Worm (Caenorhabditis elegans) whole organism, L4 larva: ENCODE measurements around the gene C14C6.2.

Source experiments
- F37D6.2 ChIP-seq: sonication (generic microtip); optimal IDR thresholded peaks from 2 replicates; lab custom pipeline; 2016; ENCODE audit warnings: mild to moderate bottlenecking, missing genetic modification characterization, missing compliant biosample characterization
- F44E2.7 ChIP-seq: fragments of 200-800 bp; sonication (Bioruptor generic); IDR thresholded peaks from 2 replicates; pipeline ENCODE4 v2.1.2; 2022; ENCODE audit warnings: missing genetic modification characterization, missing compliant biosample characterization
- Y48G9A.11 ChIP-seq: fragments of 200-800 bp; sonication (Bioruptor generic); IDR thresholded peaks from 2 replicates; pipeline ENCODE4 v1.3.6; 2022; ENCODE audit warnings: missing genetic modification reagents, missing genetic modification characterization, missing compliant biosample characterization
- Y5F2A.4 ChIP-seq: fragments of 200-800 bp; sonication (Bioruptor generic); optimal IDR thresholded peaks from 2 replicates; lab custom pipeline; 2018; ENCODE audit warnings: mild to moderate bottlenecking, missing genetic modification characterization, missing compliant biosample characterization
- ZK337.2 ChIP-seq: fragments of 200-800 bp; sonication (Bioruptor generic); IDR thresholded peaks from 2 replicates; pipeline ENCODE4 v1.3.6; 2022; ENCODE audit warnings: missing genetic modification reagents, missing genetic modification characterization, missing compliant biosample characterization
- ZK546.5 ChIP-seq, 2 experiments: sonication (generic microtip); optimal IDR thresholded peaks; 2 replicates each; lab custom pipeline; 2017; ENCODE audit warnings: missing biosample characterization in 2 of 2, missing genetic modification characterization in 2 of 2
- aha-1 ChIP-seq: fragments of 150-350 bp; peaks from one replicate; lab custom pipeline; 2014; ENCODE audit warnings: missing biosample characterization, missing genetic modification characterization
- arid-1 ChIP-seq: fragments of 200-800 bp; sonication (Bioruptor generic); conservative IDR thresholded peaks from 2 replicates; pipeline ENCODE4 v1.3.6; 2022; ENCODE audit warnings: missing genetic modification reagents, missing genetic modification characterization, missing compliant biosample characterization
- ceh-20 ChIP-seq: fragments of 200-800 bp; sonication (Bioruptor generic); IDR thresholded peaks from 2 replicates; pipeline ENCODE4 v1.3.6; 2022; ENCODE audit warnings: missing genetic modification reagents, missing genetic modification characterization, missing compliant biosample characterization
- ces-1 ChIP-seq: fragments of 150-350 bp; sonication (generic microtip); optimal IDR thresholded peaks from 4 replicates; lab custom pipeline; 2014; ENCODE audit warnings: missing biosample characterization, missing genetic modification reagents, missing genetic modification characterization
- cey-2 ChIP-seq: sonication (generic microtip); optimal IDR thresholded peaks from 3 replicates; lab custom pipeline; 2017; ENCODE audit warnings: missing genetic modification characterization, mild to moderate bottlenecking, missing compliant biosample characterization, antibody characterized with exemption, borderline replicate concordance; ENCODE audit not compliant: insufficient read depth
- dmd-6 ChIP-seq: fragments of 200-800 bp; sonication (Bioruptor generic); IDR thresholded peaks from 2 replicates; pipeline ENCODE4 v1.3.6; 2022; ENCODE audit warnings: missing genetic modification reagents, missing genetic modification characterization, missing compliant biosample characterization
- dve-1 ChIP-seq: sonication (generic microtip); optimal IDR thresholded peaks from 2 replicates; lab custom pipeline; 2017; ENCODE audit warnings: antibody characterized with exemption, mild to moderate bottlenecking, missing genetic modification characterization, missing compliant biosample characterization; ENCODE audit not compliant: insufficient read depth
- hlh-30 ChIP-seq: sonication (generic microtip); optimal IDR thresholded peaks from 2 replicates; lab custom pipeline; 2017; ENCODE audit warnings: antibody characterized with exemption, mild to moderate bottlenecking, missing genetic modification characterization, missing compliant biosample characterization; ENCODE audit not compliant: insufficient read depth
- jun-1 ChIP-seq: fragments of 150-350 bp; optimal IDR thresholded peaks from 2 replicates; lab custom pipeline; 2014; ENCODE audit warnings: missing biosample characterization, missing genetic modification reagents, missing genetic modification characterization
- lin-1 ChIP-seq: fragments of 200-800 bp; sonication (Bioruptor generic); IDR thresholded peaks from 2 replicates; pipeline ENCODE4 v1.3.6; 2022; ENCODE audit warnings: missing genetic modification reagents, missing genetic modification characterization, missing compliant biosample characterization
- lin-13 ChIP-seq: fragments of 150-350 bp; optimal IDR thresholded peaks from 2 replicates; lab custom pipeline; 2014; ENCODE audit warnings: missing biosample characterization, missing genetic modification reagents, missing genetic modification characterization
- lin-15B ChIP-seq: fragments of 150-350 bp; sonication (generic microtip); optimal IDR thresholded peaks from 3 replicates; lab custom pipeline; 2014; ENCODE audit warnings: missing biosample characterization, missing genetic modification characterization
- lin-29 ChIP-seq: fragments of 200-800 bp; sonication (Bioruptor generic); IDR thresholded peaks from 2 replicates; pipeline ENCODE4 v1.3.6; 2022; ENCODE audit warnings: missing genetic modification reagents, missing genetic modification characterization, missing compliant biosample characterization
- lin-38 ChIP-seq: fragments of 200-800 bp; sonication (Bioruptor generic); IDR thresholded peaks from 2 replicates; pipeline ENCODE4 v1.3.6; 2022; ENCODE audit warnings: missing genetic modification reagents, missing genetic modification characterization, missing compliant biosample characterization
- lir-3 ChIP-seq: sonication (generic microtip); optimal IDR thresholded peaks from 2 replicates; lab custom pipeline; 2016; ENCODE audit warnings: mild to moderate bottlenecking, missing genetic modification characterization, missing compliant biosample characterization
- lsy-2 ChIP-seq, 2 experiments: fragments of 150-350 bp in 1 of 2; sonication (generic microtip) in 1 of 2; optimal IDR thresholded peaks; 2 replicates each; lab custom pipeline; 2014 to 2017; ENCODE audit warnings: missing biosample characterization in 2 of 2, missing genetic modification characterization in 2 of 2
- mxl-3 ChIP-seq: fragments of 200-800 bp; sonication (Bioruptor generic); optimal IDR thresholded peaks from 2 replicates; lab custom pipeline; 2018; ENCODE audit warnings: mild to moderate bottlenecking, missing genetic modification characterization, missing compliant biosample characterization
- nhr-111 ChIP-seq: fragments of 200-800 bp; sonication (Bioruptor generic); optimal IDR thresholded peaks from 2 replicates; lab custom pipeline; 2018; ENCODE audit warnings: mild to moderate bottlenecking, missing genetic modification characterization, missing compliant biosample characterization
- nhr-237 ChIP-seq: sonication (generic microtip); optimal IDR thresholded peaks from 2 replicates; lab custom pipeline; 2017; ENCODE audit warnings: missing biosample characterization, missing genetic modification characterization
- nhr-28 ChIP-seq: fragments of 150-350 bp; optimal IDR thresholded peaks from 2 replicates; lab custom pipeline; 2014; ENCODE audit warnings: missing biosample characterization, missing genetic modification characterization
- nhr-42 ChIP-seq: fragments of 200-800 bp; sonication (Bioruptor generic); IDR thresholded peaks from 2 replicates; pipeline ENCODE4 v1.3.6; 2022; ENCODE audit warnings: missing genetic modification characterization, missing compliant biosample characterization
- nhr-48 ChIP-seq: sonication (generic microtip); optimal IDR thresholded peaks from 2 replicates; lab custom pipeline; 2016; ENCODE audit warnings: mild to moderate bottlenecking, missing genetic modification characterization, missing compliant biosample characterization
- nhr-6 ChIP-seq: fragments of 150-350 bp; optimal IDR thresholded peaks from 2 replicates; lab custom pipeline; 2014; ENCODE audit warnings: missing biosample characterization, missing genetic modification characterization
- set-16 ChIP-seq: fragments of 200-800 bp; sonication (Bioruptor generic); IDR thresholded peaks from 2 replicates; pipeline ENCODE4 v1.3.6; 2022; ENCODE audit warnings: missing genetic modification reagents, missing genetic modification characterization, missing compliant biosample characterization
- tag-97 ChIP-seq: fragments of 200-800 bp; sonication (Bioruptor generic); IDR thresholded peaks from 2 replicates; pipeline ENCODE4 v1.3.6; 2022; ENCODE audit warnings: missing genetic modification characterization, missing compliant biosample characterization
- unc-130 ChIP-seq: sonication (generic microtip); optimal IDR thresholded peaks from 2 replicates; lab custom pipeline; 2016; ENCODE audit warnings: missing genetic modification reagents, missing genetic modification characterization, missing compliant biosample characterization
- unc-62 ChIP-seq, 3 experiments: fragments of 150-350 bp in 1 of 3; sonication (generic microtip); optimal IDR thresholded peaks in 2 of 3; peaks in 1 of 3; 1 replicate in 1 of 3; 2 replicates in 2 of 3; lab custom pipeline; 2014 to 2017; ENCODE audit warnings: missing biosample characterization in 3 of 3, missing genetic modification characterization in 3 of 3, missing genetic modification reagents in 3 of 3, missing genotype in 1 of 3

C14C6.2 gene

DNA sequence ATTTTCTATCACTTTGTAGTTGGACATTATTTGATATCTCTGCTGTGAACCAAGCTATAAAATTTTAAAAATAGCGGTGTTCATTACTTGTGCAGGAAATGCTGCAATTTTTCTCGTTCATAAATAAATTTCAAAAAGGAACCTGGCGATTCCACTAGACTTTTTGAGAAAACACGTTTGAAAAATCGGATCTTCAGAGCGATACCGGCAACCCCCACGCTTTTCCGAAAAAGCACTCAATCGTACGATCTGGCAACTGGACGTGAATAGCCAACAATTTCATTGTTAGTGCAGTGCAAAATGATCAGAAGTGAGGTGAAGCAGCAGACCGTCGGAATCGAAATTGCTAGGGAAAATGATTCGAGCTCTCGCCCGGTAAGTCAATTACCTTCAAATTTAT lies 18.7 kb downstream of the C14C6.2 start, which contains the start of gene nstp-7:
Gene nstp-7, plus strand, starts transcription at position 301 of the 400 bp plus-strand sequence.
- TF ChIP-seq F44E2.7 (GFP tag; lab: Robert Waterston, UW) (no peak), ceh-20 (GFP tag; lab: Robert Waterston, UW) (no peak), lin-1 (GFP tag; lab: Robert Waterston, UW) (no peak), dmd-6 (GFP tag; lab: Robert Waterston, UW) (no peak), Y5F2A.4 (no peak), mxl-3 (GFP tag; lab: Kevin White, UChicago) (no peak), nhr-6 (tag; lab: Kevin White, UChicago) (no peak), set-16 (GFP tag; lab: Robert Waterston, UW) (no peak), dve-1 (tag; lab: Kevin White, UChicago) (no peak), lin-15B (tag; lab: Kevin White, UChicago) (no peak), nhr-42 (GFP tag; lab: Robert Waterston, UW) (no peak), nhr-111 (no peak), unc-130 (no peak), F37D6.2 (tag; lab: Kevin White, UChicago) (no peak), ZK337.2 (GFP tag; lab: Robert Waterston, UW) (no peak)

DNA sequence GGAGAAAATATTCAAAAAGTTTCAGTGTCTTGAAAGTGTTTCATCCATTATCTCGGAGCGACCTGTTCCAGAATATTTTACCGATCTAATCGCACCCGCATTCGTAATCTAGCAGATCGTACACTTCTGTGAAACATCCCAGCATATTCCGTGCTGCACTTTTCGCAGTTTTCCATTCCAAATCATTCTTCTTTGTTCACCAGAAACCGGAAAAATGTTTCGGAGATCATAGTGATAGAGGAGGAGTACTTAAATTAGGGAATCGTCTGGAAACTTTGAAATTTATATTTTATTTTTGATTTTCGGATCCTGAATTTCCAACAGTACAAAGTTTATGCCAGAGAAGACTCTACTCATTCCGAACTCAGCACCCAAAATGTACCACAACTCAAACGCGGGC lies 22.5 kb downstream of the C14C6.2 start, which contains the start of gene K06H6.2:
Gene K06H6.2, plus strand, starts transcription at position 301 of the 400 bp plus-strand sequence.
- TF ChIP-seq F44E2.7 (GFP tag; lab: Robert Waterston, UW) = no peak
- peak; percentile 4 for TF ChIP-seq aha-1 (tag; lab: Kevin White, UChicago)
- TF ChIP-seq tag-97 (GFP tag; lab: Robert Waterston, UW) = no peak

DNA sequence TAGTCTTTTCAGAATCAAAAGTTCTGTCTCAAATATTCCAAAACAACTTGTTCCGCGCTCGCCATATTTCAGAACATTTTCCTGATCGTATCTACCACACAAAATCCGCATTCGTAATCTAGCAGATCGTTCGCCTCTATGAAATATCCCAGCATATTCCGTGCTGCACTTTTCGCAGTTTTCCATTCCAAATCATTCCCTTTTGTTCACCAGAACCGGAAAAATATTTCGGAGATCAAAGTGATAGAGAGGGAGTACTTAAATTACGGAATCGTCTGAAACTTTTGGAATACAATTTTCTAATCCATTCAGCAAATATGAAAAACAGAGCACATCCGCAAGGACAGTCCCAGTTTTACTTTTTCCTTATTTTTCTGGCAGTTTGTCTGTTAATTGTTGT lies 24.9 kb downstream of the C14C6.2 start, which contains the start of gene K06H6.1:
Gene K06H6.1, plus strand, starts transcription at position 301 of the 400 bp plus-strand sequence.
- TF ChIP-seq hlh-30 (no peak), unc-62 (GFP tag; optimal IDR thresholded peaks at IDR 0.05 in 1 of 2; lab: Kevin White, UChicago) (peak in 1 of 2 experiments; percentile 40), unc-62 (tag; optimal IDR thresholded peaks at IDR 0.05; lab: Kevin White, UChicago) (no peak), lin-38 (GFP tag; lab: Robert Waterston, UW) (no peak), Y48G9A.11 (no peak)

DNA sequence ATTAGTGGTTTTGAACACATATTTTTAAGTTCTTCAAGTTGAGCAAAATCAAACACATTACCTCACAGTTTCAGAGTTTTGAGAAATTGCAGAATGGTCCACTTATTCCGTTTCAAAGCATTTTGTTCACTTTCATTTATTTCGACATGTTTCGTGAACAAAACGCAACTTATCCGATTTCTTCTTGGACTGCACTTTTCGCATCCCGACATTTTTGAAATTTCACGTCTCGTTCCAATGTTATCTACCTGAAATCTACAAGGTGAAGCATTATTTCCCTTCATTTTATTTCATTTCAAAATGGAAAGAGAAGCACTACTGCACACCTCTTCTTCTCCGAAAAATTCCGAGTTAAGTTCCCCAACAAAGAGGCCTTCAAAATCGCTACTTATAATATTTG lies 27.2 kb downstream of the C14C6.2 start, which contains the start of gene ZK488.6:
Gene ZK488.6, plus strand, starts transcription at position 301 of the 400 bp plus-strand sequence.
- TF ChIP-seq tag-97 (GFP tag; lab: Robert Waterston, UW) = no peak
- TF ChIP-seq arid-1 = no peak
- TF ChIP-seq nhr-28 = no peak
- no peak for TF ChIP-seq nhr-48 (tag; lab: Kevin White, UChicago)
- no peak for TF ChIP-seq unc-62 (GFP tag; optimal IDR thresholded peaks at IDR 0.05 in 1 of 2; lab: Kevin White, UChicago)
- no peak for TF ChIP-seq unc-62 (tag; optimal IDR thresholded peaks at IDR 0.05; lab: Kevin White, UChicago)
- TF ChIP-seq lir-3 (tag; lab: Kevin White, UChicago) = no peak
- no peak for TF ChIP-seq lsy-2 (tag; optimal IDR thresholded peaks at IDR 0.05; lab: Kevin White, UChicago)
- TF ChIP-seq nhr-237 (tag; lab: Kevin White, UChicago) = no peak

DNA sequence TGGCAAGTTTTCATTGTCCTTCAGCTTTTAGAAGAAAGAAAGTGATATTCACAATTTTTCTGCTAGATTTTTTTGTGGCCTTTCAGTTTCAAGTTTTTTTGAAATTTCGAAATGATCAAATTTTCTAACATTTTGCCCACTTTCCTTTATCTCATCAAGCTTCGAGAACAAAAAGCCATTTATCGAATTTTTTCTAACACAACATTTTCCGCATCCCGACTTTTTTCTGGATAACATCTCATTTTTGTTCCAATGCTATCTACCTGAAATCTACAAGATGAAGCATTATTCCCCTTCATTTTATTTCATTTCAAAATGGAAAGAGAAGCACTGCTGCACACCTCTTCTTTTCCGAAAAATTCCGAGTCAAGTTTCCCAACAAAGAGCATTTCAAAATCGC lies 30.0 kb downstream of the C14C6.2 start, which contains the start of gene ZK488.5:
Gene ZK488.5, plus strand, starts transcription at position 301 of the 400 bp plus-strand sequence.
- no peak for TF ChIP-seq lin-13 (GFP tag; lab: Kevin White, UChicago)
- no peak for TF ChIP-seq cey-2
- no peak for TF ChIP-seq arid-1
- TF ChIP-seq ceh-20 (GFP tag; lab: Robert Waterston, UW) = no peak
- TF ChIP-seq lsy-2 (tag; optimal IDR thresholded peaks at IDR 0.05; lab: Kevin White, UChicago) = no peak
- no peak for TF ChIP-seq ces-1
- no peak for TF ChIP-seq nhr-6 (tag; lab: Kevin White, UChicago)
- no peak for TF ChIP-seq lin-29 (GFP tag; lab: Robert Waterston, UW)
- no peak for TF ChIP-seq aha-1 (tag; lab: Kevin White, UChicago)
- TF ChIP-seq jun-1 (tag; lab: Kevin White, UChicago) = no peak
- no peak for TF ChIP-seq ZK546.5 (tag; optimal IDR thresholded peaks at IDR 0.05; lab: Kevin White, UChicago)
- TF ChIP-seq, all 104 proteins: peak for 0
